Fruit fly (Drosophila melanogaster) whole organism, embryonic: ENCODE data around the gene east.

Experiments
- CG15479 ChIP-seq: fragments of 200-800 bp; sonication (Bioruptor generic); optimal IDR thresholded peaks from 3 replicates; lab custom pipeline; 2019; ENCODE audit warnings: missing biosample characterization, mild to moderate bottlenecking, missing genetic modification characterization, moderate library complexity
- CG1603 ChIP-seq: fragments of 200-800 bp; sonication (Bioruptor generic); optimal IDR thresholded peaks from 2 replicates; lab custom pipeline; 2019; ENCODE audit warnings: missing biosample characterization, mild to moderate bottlenecking, missing genetic modification characterization, moderate library complexity
- Dip2 ChIP-seq: fragments of 200-800 bp; sonication (Bioruptor generic); IDR thresholded peaks from 2 replicates; pipeline ENCODE4 v1.3.6; 2022; ENCODE audit warnings: missing biosample characterization, missing genetic modification characterization
- Sin3A ChIP-seq: fragments of >200 bp; optimal IDR thresholded peaks from 2 replicates; lab custom pipeline; 2018
- sd ChIP-seq: fragments of 200-800 bp; sonication (Bioruptor generic); optimal IDR thresholded peaks from 3 replicates; lab custom pipeline; 2018; ENCODE audit warnings: missing biosample characterization, mild to moderate bottlenecking, missing genetic modification characterization, moderate library complexity

DNA sequence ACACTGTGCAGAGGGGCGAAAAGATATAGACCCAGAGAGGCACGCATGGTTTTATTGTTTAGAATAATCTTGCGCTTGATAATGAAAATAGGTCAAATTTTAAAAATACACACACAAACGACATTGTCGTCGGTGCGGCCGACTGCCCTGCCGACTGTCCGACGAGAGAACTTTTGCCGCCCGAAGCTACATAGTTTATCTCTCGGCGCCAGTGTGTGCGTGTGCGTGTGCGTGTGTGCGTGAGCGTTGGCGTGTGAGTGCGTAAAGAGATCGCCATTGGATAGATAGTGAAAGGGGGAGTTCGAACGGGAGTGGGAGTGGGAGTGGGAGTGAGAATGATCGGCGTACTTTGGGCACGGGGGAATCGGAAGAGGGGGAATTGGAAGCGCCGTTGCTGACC is 15.0 kb upstream of the east start:
- TF ChIP-seq sd (tag; lab: Kevin White, UChicago) (peak; percentile 64), Sin3A (lab: Kevin White, UChicago) (no peak), Dip2 (GFP tag; lab: Robert Waterston, UW) (no peak), CG1603 (tag; lab: Kevin White, UChicago) (no peak), CG15479 (no peak)
